Worm (Caenorhabditis elegans) whole organism, late embryonic: Measurements from ENCODE around the gene F48F7.3.

Experiments
- C08G9.2 ChIP-seq: sonication (generic microtip); optimal IDR thresholded peaks from 2 replicates; lab custom pipeline; 2016; ENCODE audit warnings: mild to moderate bottlenecking, missing genetic modification characterization, moderate library complexity, missing compliant biosample characterization
- C38D4.7 ChIP-seq: fragments of 200-800 bp; sonication (Bioruptor generic); optimal IDR thresholded peaks from 2 replicates; lab custom pipeline; 2018; ENCODE audit warnings: mild to moderate bottlenecking, missing genetic modification characterization, moderate library complexity, missing compliant biosample characterization
- F13H6.1 ChIP-seq: sonication (generic microtip); optimal IDR thresholded peaks from 2 replicates; lab custom pipeline; 2016; ENCODE audit warnings: missing genetic modification characterization, missing compliant biosample characterization
- T23F11.4 ChIP-seq: fragments of 200-800 bp; sonication (Bioruptor generic); optimal IDR thresholded peaks from 2 replicates; lab custom pipeline; 2018; ENCODE audit warnings: mild to moderate bottlenecking, missing genetic modification characterization, missing compliant biosample characterization
- Y22D7AL.16 ChIP-seq: sonication (generic microtip); optimal IDR thresholded peaks from 2 replicates; lab custom pipeline; 2016; ENCODE audit warnings: missing genetic modification characterization, missing compliant biosample characterization
- ceh-18 ChIP-seq: sonication (generic microtip); optimal IDR thresholded peaks from 2 replicates; lab custom pipeline; 2016; ENCODE audit warnings: missing genetic modification characterization, missing compliant biosample characterization
- ceh-19 ChIP-seq: fragments of 200-800 bp; sonication (Bioruptor generic); optimal IDR thresholded peaks from 2 replicates; lab custom pipeline; 2018; ENCODE audit warnings: mild to moderate bottlenecking, missing genetic modification characterization, missing compliant biosample characterization
- ceh-2 ChIP-seq: sonication (generic microtip); optimal IDR thresholded peaks from 2 replicates; lab custom pipeline; 2016; ENCODE audit warnings: missing genotype, missing genetic modification characterization, missing compliant biosample characterization
- ceh-22 ChIP-seq: sonication (generic microtip); optimal IDR thresholded peaks from 2 replicates; lab custom pipeline; 2017; ENCODE audit warnings: missing biosample characterization, missing genetic modification characterization
- ceh-30 ChIP-seq: fragments of 150-350 bp; optimal IDR thresholded peaks from 2 replicates; lab custom pipeline; 2014; ENCODE audit warnings: missing biosample characterization, missing genetic modification characterization
- ceh-31 ChIP-seq: sonication (generic microtip); optimal IDR thresholded peaks from 2 replicates; lab custom pipeline; 2016; ENCODE audit warnings: missing genetic modification characterization, missing compliant biosample characterization
- ceh-34 ChIP-seq: sonication (generic microtip); optimal IDR thresholded peaks from 2 replicates; lab custom pipeline; 2016; ENCODE audit warnings: mild to moderate bottlenecking, missing genetic modification characterization, missing compliant biosample characterization
- ceh-6 ChIP-seq: fragments of 200-800 bp; sonication (Bioruptor generic); optimal IDR thresholded peaks from 2 replicates; lab custom pipeline; 2018; ENCODE audit warnings: mild to moderate bottlenecking, missing genetic modification characterization, missing compliant biosample characterization
- ceh-9 ChIP-seq: sonication (generic microtip); optimal IDR thresholded peaks from 2 replicates; lab custom pipeline; 2016; ENCODE audit warnings: mild to moderate bottlenecking, missing genetic modification characterization, inconsistent platforms, missing compliant biosample characterization
- che-1 ChIP-seq: sonication (generic microtip); optimal IDR thresholded peaks from 2 replicates; lab custom pipeline; 2016; ENCODE audit warnings: mild to moderate bottlenecking, missing genetic modification characterization, missing compliant biosample characterization
- dve-1 ChIP-seq: sonication (generic microtip); optimal IDR thresholded peaks from 2 replicates; lab custom pipeline; 2017; ENCODE audit warnings: antibody characterized with exemption, mild to moderate bottlenecking, missing genetic modification characterization, missing compliant biosample characterization
- elt-2 ChIP-seq: sonication (generic microtip); optimal IDR thresholded peaks from 2 replicates; lab custom pipeline; 2016; ENCODE audit warnings: missing genetic modification reagents, missing genetic modification characterization, missing compliant biosample characterization
- eyg-1 ChIP-seq: sonication (generic microtip); optimal IDR thresholded peaks from 2 replicates; lab custom pipeline; 2016; ENCODE audit warnings: missing genotype, missing genetic modification characterization, missing compliant biosample characterization
- fkh-10 ChIP-seq: fragments of 150-350 bp; optimal IDR thresholded peaks from 2 replicates; lab custom pipeline; 2014; ENCODE audit warnings: missing biosample characterization, missing genetic modification reagents, missing genetic modification characterization
- fkh-6 ChIP-seq: sonication (generic microtip); optimal IDR thresholded peaks from 2 replicates; lab custom pipeline; 2016; ENCODE audit warnings: missing genetic modification characterization, missing compliant biosample characterization
- hlh-13 ChIP-seq: fragments of 200-800 bp; sonication (Bioruptor generic); optimal IDR thresholded peaks from 2 replicates; lab custom pipeline; 2018; ENCODE audit warnings: mild to moderate bottlenecking, missing genetic modification characterization, missing compliant biosample characterization
- hlh-30 ChIP-seq: sonication (generic microtip); optimal IDR thresholded peaks from 2 replicates; lab custom pipeline; 2017; ENCODE audit warnings: antibody characterized with exemption, missing genetic modification characterization, missing compliant biosample characterization; ENCODE audit not compliant: insufficient read depth
- lim-6 ChIP-seq: sonication (generic microtip); optimal IDR thresholded peaks from 2 replicates; lab custom pipeline; 2016; ENCODE audit warnings: missing genetic modification characterization, missing compliant biosample characterization
- madf-2 ChIP-seq: sonication (generic microtip); optimal IDR thresholded peaks from 2 replicates; lab custom pipeline; 2017; ENCODE audit warnings: missing genetic modification characterization, missing compliant biosample characterization
- nfya-1 ChIP-seq: sonication (generic microtip); optimal IDR thresholded peaks from 2 replicates; lab custom pipeline; 2017; ENCODE audit warnings: missing genetic modification characterization, mild to moderate bottlenecking, missing compliant biosample characterization, antibody characterized with exemption, moderate library complexity
- nhr-11 ChIP-seq: fragments of 150-350 bp; optimal IDR thresholded peaks from 2 replicates; lab custom pipeline; 2014; ENCODE audit warnings: missing biosample characterization, missing genetic modification characterization
- nhr-232 ChIP-seq: sonication (generic microtip); optimal IDR thresholded peaks from 2 replicates; lab custom pipeline; 2016; ENCODE audit warnings: missing genetic modification characterization, missing compliant biosample characterization
- pax-1 ChIP-seq: fragments of 150-350 bp; optimal IDR thresholded peaks from 2 replicates; lab custom pipeline; 2014; ENCODE audit warnings: missing biosample characterization, missing genetic modification characterization
- pha-2 ChIP-seq: sonication (generic microtip); optimal IDR thresholded peaks from 2 replicates; lab custom pipeline; 2017; ENCODE audit warnings: mild to moderate bottlenecking, missing genetic modification characterization, missing compliant biosample characterization
- pqm-1 ChIP-seq: sonication (generic microtip); optimal IDR thresholded peaks from 2 replicates; lab custom pipeline; 2016; ENCODE audit warnings: missing genetic modification characterization, missing compliant biosample characterization
- ref-2 ChIP-seq: sonication (generic microtip); optimal IDR thresholded peaks from 2 replicates; lab custom pipeline; 2016; ENCODE audit warnings: missing genetic modification characterization, missing compliant biosample characterization
- rnt-1 ChIP-seq: sonication (generic microtip); optimal IDR thresholded peaks from 2 replicates; lab custom pipeline; 2016; ENCODE audit warnings: missing genetic modification characterization, missing compliant biosample characterization
- sdc-2 ChIP-seq: sonication (generic microtip); optimal IDR thresholded peaks from 2 replicates; lab custom pipeline; 2016; ENCODE audit warnings: missing genotype, missing genetic modification characterization, missing compliant biosample characterization
- sox-2 ChIP-seq: fragments of 200-800 bp; sonication (Bioruptor generic); IDR thresholded peaks from 2 replicates; pipeline ENCODE4 v1.3.6; 2022; ENCODE audit warnings: missing genetic modification reagents, missing genetic modification characterization, missing compliant biosample characterization
- sox-4 ChIP-seq: sonication (generic microtip); optimal IDR thresholded peaks from 2 replicates; lab custom pipeline; 2017; ENCODE audit warnings: mild to moderate bottlenecking, missing genetic modification characterization, inconsistent platforms, missing compliant biosample characterization
- syd-9 ChIP-seq: sonication (generic microtip); optimal IDR thresholded peaks from 2 replicates; lab custom pipeline; 2016; ENCODE audit warnings: mild to moderate bottlenecking, missing genetic modification characterization, moderate library complexity, missing compliant biosample characterization
- tbx-2 ChIP-seq: sonication (generic microtip); optimal IDR thresholded peaks from 2 replicates; lab custom pipeline; 2016; ENCODE audit warnings: missing genetic modification characterization, missing compliant biosample characterization
- tbx-7 ChIP-seq: sonication (generic microtip); optimal IDR thresholded peaks from 2 replicates; lab custom pipeline; 2016; ENCODE audit warnings: missing genotype, missing genetic modification characterization, missing compliant biosample characterization
- unc-42 ChIP-seq: sonication (generic microtip); optimal IDR thresholded peaks from 2 replicates; lab custom pipeline; 2016; ENCODE audit warnings: missing genotype, missing genetic modification characterization, missing compliant biosample characterization
- unc-55 ChIP-seq: sonication (generic microtip); optimal IDR thresholded peaks from 2 replicates; lab custom pipeline; 2017; ENCODE audit warnings: missing biosample characterization, missing genetic modification reagents, missing genetic modification characterization
- ztf-16 ChIP-seq: sonication (generic microtip); optimal IDR thresholded peaks from 2 replicates; lab custom pipeline; 2017; ENCODE audit warnings: missing genetic modification characterization, missing compliant biosample characterization

F48F7.3 gene

DNA sequence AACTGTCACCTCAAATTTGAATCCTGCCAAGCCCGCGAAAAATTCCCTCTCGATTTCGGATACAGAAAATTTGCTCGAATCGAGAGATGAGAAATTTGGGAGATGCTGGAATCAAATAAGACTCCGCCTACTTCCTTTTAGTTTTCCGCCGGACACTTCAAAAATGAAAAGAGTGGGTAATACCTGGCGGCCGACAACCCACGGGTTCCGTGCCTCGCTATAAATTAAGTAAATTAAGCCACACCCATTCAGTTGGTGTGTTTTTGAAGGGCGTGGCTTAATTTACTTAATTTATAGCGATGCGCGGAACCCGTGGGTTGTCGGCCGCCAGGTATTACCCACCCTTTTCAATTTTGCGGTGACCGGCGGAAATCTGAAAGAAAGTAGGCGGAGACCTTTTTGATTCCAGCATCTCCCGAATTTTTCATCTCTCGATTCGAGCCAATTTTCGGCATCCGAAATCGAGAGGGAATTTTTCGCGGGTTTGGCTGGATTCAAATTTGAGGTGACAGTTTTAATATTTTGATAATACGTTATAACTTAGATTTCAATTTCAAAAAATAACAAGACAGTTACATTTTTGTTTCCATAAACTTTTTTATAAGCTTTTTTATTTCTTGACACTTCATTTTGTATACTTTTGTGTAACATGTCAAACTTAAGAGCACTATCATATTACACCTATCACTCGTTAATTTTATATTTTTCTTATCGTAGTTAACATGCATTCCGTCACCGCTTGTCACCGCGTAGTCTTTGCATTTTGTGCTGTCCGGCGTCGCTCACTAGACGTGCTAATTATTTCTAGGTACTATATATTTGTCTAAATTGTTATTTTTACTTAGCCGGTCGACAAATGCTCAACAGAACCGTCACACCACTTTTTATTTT is 16.4 kb upstream of the F48F7.3 start:
- TF ChIP-seq dve-1 (tag; lab: Kevin White, UChicago) (no peak), elt-2 (peak; percentile 53)

DNA sequence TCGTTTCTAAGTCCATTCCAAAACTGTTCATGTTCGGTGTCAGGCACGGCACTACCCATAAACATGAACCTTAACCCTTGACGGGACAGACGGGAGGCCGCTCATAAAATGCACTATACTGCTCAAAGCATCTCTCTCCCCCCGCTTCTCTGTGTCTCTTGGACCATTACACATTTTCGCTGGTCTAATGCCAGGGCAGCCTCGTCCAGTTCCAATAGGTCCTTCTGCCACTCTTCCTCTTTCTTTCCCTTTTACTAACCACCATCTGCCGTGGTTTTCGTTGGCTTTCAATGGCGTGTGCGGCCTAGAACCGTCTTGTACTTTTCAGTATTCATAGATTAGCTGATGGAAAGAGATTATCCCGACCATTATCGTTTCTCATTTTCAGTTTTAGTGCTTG is 15.1 kb upstream of the F48F7.3 start:
- TF ChIP-seq T23F11.4 (no peak), nhr-232 (tag; lab: Kevin White, UChicago) (no peak), ceh-30 (tag; lab: Kevin White, UChicago) (no peak), lim-6 (tag; lab: Kevin White, UChicago) (no peak), pax-1 (tag; lab: Kevin White, UChicago) (no peak), ceh-31 (tag; lab: Kevin White, UChicago) (peak; percentile 59), nfya-1 (tag; lab: Kevin White, UChicago) (peak; percentile 39), sdc-2 (tag; lab: Kevin White, UChicago) (peak; percentile 53), ref-2 (tag; lab: Kevin White, UChicago) (peak; percentile 23), tbx-2 (tag; lab: Kevin White, UChicago) (peak; percentile 41), nhr-11 (tag; lab: Kevin White, UChicago) (no peak), rnt-1 (tag; lab: Kevin White, UChicago) (no peak), unc-42 (tag; lab: Kevin White, UChicago) (peak; percentile 18), unc-55 (GFP tag; lab: Kevin White, UChicago) (peak; percentile 18), Y22D7AL.16 (no peak), ztf-16 (tag; lab: Kevin White, UChicago) (no peak), syd-9 (tag; lab: Kevin White, UChicago) (peak; percentile 25), fkh-10 (GFP tag; lab: Kevin White, UChicago) (no peak), ceh-19 (GFP tag; lab: Kevin White, UChicago) (no peak), ceh-9 (tag; lab: Kevin White, UChicago) (no peak), che-1 (tag; lab: Kevin White, UChicago) (no peak), hlh-13 (no peak)

DNA sequence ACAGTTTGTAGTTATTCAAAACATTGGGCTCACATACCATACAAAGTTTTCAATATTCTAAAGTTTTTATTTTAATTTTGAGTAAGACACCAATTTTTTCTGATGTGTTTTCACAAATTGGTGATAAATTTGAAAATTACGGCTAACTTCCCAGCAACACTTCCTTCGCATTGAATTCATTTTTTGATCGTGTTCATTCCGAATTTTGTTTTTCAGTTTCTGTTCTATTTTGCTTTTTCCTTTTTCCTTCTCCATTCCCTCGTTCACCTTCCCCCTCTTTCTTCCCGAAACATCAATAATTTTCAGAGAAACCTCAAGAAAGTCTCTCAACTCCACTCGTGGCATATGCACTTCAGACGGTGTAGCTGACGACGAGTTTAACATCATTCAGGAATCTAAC is 14.5 kb upstream of the F48F7.3 start, which contains the start of gene alg-1:
Gene alg-1, plus strand, starts transcription at position 301 of the 400 bp plus-strand sequence.
- TF ChIP-seq tbx-7 (tag; lab: Kevin White, UChicago) = no peak
- TF ChIP-seq ceh-34 = no peak
- no peak for TF ChIP-seq tbx-2 (tag; lab: Kevin White, UChicago)
- no peak for TF ChIP-seq pha-2
- TF ChIP-seq sdc-2 (tag; lab: Kevin White, UChicago) = no peak
- TF ChIP-seq, all 69 proteins: peak for 0

DNA sequence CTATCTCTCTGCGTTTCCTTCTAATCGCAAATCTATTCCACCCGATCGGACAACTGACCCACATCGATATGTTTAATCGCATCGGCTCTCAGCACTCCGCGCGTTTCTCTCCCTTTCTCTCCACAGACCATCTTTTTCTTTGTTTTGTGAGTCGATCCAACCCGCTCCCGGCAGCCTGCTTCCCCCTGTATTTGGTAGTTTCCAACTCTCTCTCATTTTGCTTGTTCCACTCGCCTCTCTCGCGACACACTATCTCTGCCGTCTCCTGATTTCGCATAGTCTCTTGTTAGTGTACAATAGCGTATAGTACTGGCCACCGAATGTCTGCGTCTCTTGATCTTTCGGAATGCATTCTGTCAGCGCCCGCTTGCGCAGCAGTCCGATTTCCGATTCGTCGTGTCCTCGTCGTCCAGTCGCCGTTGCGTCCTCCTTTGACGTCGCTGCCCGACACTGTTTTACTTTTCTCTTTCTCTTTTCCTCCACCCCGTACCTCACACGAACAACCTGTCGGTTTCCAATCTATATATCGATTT is 12.6 kb upstream of the F48F7.3 start:
- TF ChIP-seq pqm-1 (tag; lab: Kevin White, UChicago) = no peak
- peak; percentile 26 for TF ChIP-seq syd-9 (tag; lab: Kevin White, UChicago)
- TF ChIP-seq ceh-2 = peak; percentile 40
- no peak for TF ChIP-seq sox-4 (tag; lab: Kevin White, UChicago)
- peak; percentile 14 for TF ChIP-seq C08G9.2 (tag; lab: Kevin White, UChicago)
- peak; percentile 53 for TF ChIP-seq nfya-1 (tag; lab: Kevin White, UChicago)
- peak; percentile 5 for TF ChIP-seq madf-2 (tag; lab: Kevin White, UChicago)
- peak; percentile 70 for TF ChIP-seq ref-2 (tag; lab: Kevin White, UChicago)
- TF ChIP-seq tbx-2 (tag; lab: Kevin White, UChicago) = peak; percentile 60
- TF ChIP-seq C38D4.7 (GFP tag; lab: Kevin White, UChicago) = no peak
- no peak for TF ChIP-seq nhr-232 (tag; lab: Kevin White, UChicago)
- peak; percentile 56 for TF ChIP-seq ceh-34
- TF ChIP-seq eyg-1 (tag; lab: Kevin White, UChicago) = peak; percentile 14
- peak; percentile 44 for TF ChIP-seq hlh-30 (tag; lab: Kevin White, UChicago)
- TF ChIP-seq sox-2 (GFP tag; lab: Robert Waterston, UW) = peak; percentile 28
- TF ChIP-seq sdc-2 (tag; lab: Kevin White, UChicago) = peak; percentile 39
- peak; percentile 68 for TF ChIP-seq F13H6.1 (tag; lab: Kevin White, UChicago)
- TF ChIP-seq ceh-18 (tag; lab: Kevin White, UChicago) = peak; percentile 28
- TF ChIP-seq ceh-31 (tag; lab: Kevin White, UChicago) = peak; percentile 66
- peak; percentile 4 for TF ChIP-seq T23F11.4
- peak; percentile 45 for TF ChIP-seq ceh-22
- peak; percentile 3 for TF ChIP-seq rnt-1 (tag; lab: Kevin White, UChicago)
- TF ChIP-seq unc-55 (GFP tag; lab: Kevin White, UChicago) = peak; percentile 44
- TF ChIP-seq ceh-6 (GFP tag; lab: Kevin White, UChicago) = peak; percentile 2
- TF ChIP-seq fkh-6 (tag; lab: Kevin White, UChicago) = no peak
